Worm (Caenorhabditis elegans): ENCODE results near the gene ZK84.2.

Gene ZK84.2

DNA sequence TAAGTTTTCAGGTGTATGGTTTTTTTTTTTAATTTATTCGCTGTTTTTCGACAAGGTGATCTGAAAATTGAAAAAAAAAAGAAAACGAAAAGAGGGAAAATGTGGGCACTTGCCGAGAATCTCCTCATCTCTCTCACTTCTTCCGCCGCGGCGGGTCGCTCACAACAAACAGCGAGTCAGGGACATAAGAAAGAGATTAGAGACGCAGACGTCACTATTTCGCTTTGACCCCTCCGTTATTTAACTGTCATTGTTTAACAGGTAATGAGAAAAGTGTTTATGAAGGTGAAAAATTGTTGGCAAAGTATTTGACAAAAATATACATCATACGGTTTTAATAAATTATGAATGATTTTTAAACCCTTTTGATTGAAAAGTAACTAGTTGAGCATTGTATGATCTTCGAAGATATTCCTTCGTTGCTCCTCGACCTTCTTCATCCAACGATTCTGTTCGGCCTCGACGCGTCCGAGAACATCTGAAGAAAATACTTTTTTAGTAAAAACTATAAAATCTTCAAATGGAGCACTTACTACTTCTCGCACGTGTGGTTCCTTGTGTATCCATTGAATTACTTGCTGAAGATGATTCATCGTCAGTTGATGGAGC, 32.0 kb downstream of the ZK84.2 start (continued):
- TF ChIP-seq efl-1 (optimal IDR thresholded peaks at IDR 0.05) = peak; percentile 30 to 33
- TF ChIP-seq efl-1 (GFP tag; optimal IDR thresholded peaks at IDR 0.05 in 1 of 2) = peak; percentile 17 to 94

DNA sequence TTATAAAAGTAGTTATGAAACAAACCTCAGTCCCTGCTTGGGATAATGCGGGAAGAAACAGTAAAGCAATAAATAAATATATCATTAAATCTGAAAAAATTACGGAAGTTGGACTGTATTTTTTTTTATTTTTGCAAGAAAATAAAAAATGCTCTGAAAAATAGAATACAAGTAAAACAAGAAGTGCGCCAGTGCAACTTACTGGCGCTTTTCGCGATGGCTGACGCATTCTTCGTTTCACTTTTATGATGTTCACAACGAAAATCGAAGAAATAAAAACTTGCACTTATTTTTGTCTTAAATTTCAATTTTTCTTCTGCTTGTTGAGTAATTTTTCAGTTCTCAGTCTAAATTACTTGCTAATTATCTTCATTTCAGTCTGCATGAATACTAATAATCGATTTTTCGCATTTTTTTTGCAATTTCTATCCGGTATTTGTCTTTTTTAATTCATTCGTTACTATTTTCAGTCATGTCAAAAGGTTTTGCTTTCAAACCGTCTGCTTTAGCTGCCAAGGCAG, 33.5 kb downstream of the ZK84.2 start, which contains the start of the genes R12C12.6 and ran-5:
R12C12.6 (minus strand) TSS at position 229 of the 521 bp plus-strand sequence.
ran-5 (plus strand) TSS at position 471 of the 521 bp plus-strand sequence.
- no peak for TF ChIP-seq efl-3 (GFP tag; optimal IDR thresholded peaks at IDR 0.05)
- TF ChIP-seq nhr-47 (tag; optimal IDR thresholded peaks at IDR 0.05) = peak; percentile 90
- TF ChIP-seq dsc-1 (tag; optimal IDR thresholded peaks at IDR 0.05) = peak; percentile 91
- no peak for TF ChIP-seq C34B4.2 (tag; optimal IDR thresholded peaks at IDR 0.05)
- TF ChIP-seq xbp-1 (tag; optimal IDR thresholded peaks at IDR 0.05) = peak; percentile 87
- TF ChIP-seq egl-27 (tag; optimal IDR thresholded peaks at IDR 0.05) = no peak
- TF ChIP-seq rnt-1 (tag; optimal IDR thresholded peaks at IDR 0.05) = peak; percentile 95
- TF ChIP-seq fkh-8 (tag; optimal IDR thresholded peaks at IDR 0.05) = peak; percentile 69
- TF ChIP-seq pag-3 (tag; optimal IDR thresholded peaks at IDR 0.05; ENCODE audit: borderline replicate concordance, insufficient read depth) = no peak
- no peak for TF ChIP-seq unc-62 (GFP tag; optimal IDR thresholded peaks at IDR 0.05)
- TF ChIP-seq hlh-17 (GFP tag; optimal IDR thresholded peaks at IDR 0.05; ENCODE audit: borderline replicate concordance) = no peak
- TF ChIP-seq pax-3 (tag; optimal IDR thresholded peaks at IDR 0.05) = no peak
- no peak for TF ChIP-seq hlh-4 (tag; optimal IDR thresholded peaks at IDR 0.05)
- peak; percentile 63 for TF ChIP-seq skn-1 (tag; optimal IDR thresholded peaks at IDR 0.05)
- TF ChIP-seq swsn-7 (tag; optimal IDR thresholded peaks at IDR 0.05) = peak; percentile 91
- TF ChIP-seq mab-9 (GFP tag; IDR thresholded peaks at IDR 0.05) = peak; percentile 57; the same call in 1 of the 2 replicates
- TF ChIP-seq nhr-19 (GFP tag; conservative IDR thresholded peaks at IDR 0.05) = peak; percentile 87
- TF ChIP-seq fos-1 (tag; optimal IDR thresholded peaks at IDR 0.05) = peak; percentile 79
- TF ChIP-seq C16A3.4 (tag; optimal IDR thresholded peaks at IDR 0.05) = peak; percentile 85
- peak; percentile 79 for TF ChIP-seq irx-1 (tag; optimal IDR thresholded peaks at IDR 0.05)
- TF ChIP-seq lin-15B (tag; optimal IDR thresholded peaks at IDR 0.05) = peak; percentile 68
- TF ChIP-seq nhr-11 (tag; optimal IDR thresholded peaks at IDR 0.05) = peak; percentile 75
- peak; percentile 72 for TF ChIP-seq lir-3 (tag; optimal IDR thresholded peaks at IDR 0.05; ENCODE audit: poor library complexity)
- peak; percentile 94 for TF ChIP-seq nhr-85 (tag)
- TF ChIP-seq Y116A8C.19 (tag; optimal IDR thresholded peaks at IDR 0.05; ENCODE audit: borderline replicate concordance) = no peak
- no peak for TF ChIP-seq ces-1 (GFP tag; optimal IDR thresholded peaks at IDR 0.05)
- TF ChIP-seq zip-4 (GFP tag; optimal IDR thresholded peaks at IDR 0.05) = peak; percentile 67
- peak in 2 of 6 experiments; percentile 33 to 78 for TF ChIP-seq elt-3 (tag; optimal IDR thresholded peaks at IDR 0.05)
- TF ChIP-seq nhr-237 (tag; optimal IDR thresholded peaks at IDR 0.05) = peak; percentile 58
- peak; percentile 69 for TF ChIP-seq sup-37 (GFP tag; optimal IDR thresholded peaks at IDR 0.05)
- TF ChIP-seq aha-1 (tag; optimal IDR thresholded peaks at IDR 0.05) = no peak
- TF ChIP-seq isw-1 (GFP tag; IDR thresholded peaks at IDR 0.05) = peak; percentile 75
- TF ChIP-seq tbx-2 (tag; optimal IDR thresholded peaks at IDR 0.05) = peak; percentile 85
- peak; percentile 63 for TF ChIP-seq F16B12.6 (tag; optimal IDR thresholded peaks at IDR 0.05)
- no peak for TF ChIP-seq unc-98 (GFP tag; IDR thresholded peaks at IDR 0.05)
- TF ChIP-seq ceh-90 (tag; optimal IDR thresholded peaks at IDR 0.05) = peak; percentile 15
- TF ChIP-seq sptf-1 (tag; optimal IDR thresholded peaks at IDR 0.05) = no peak
- no peak for TF ChIP-seq ets-5 (GFP tag; IDR thresholded peaks at IDR 0.05)
- no peak for TF ChIP-seq zag-1 (tag; optimal IDR thresholded peaks at IDR 0.05)
- peak; percentile 90 for TF ChIP-seq snu-23 (GFP tag; optimal IDR thresholded peaks at IDR 0.05)
- TF ChIP-seq snpc-4 (tag; optimal IDR thresholded peaks at IDR 0.05) = peak; percentile 83
- TF ChIP-seq lin-14 (GFP tag; optimal IDR thresholded peaks at IDR 0.05) = peak; percentile 82
- peak; percentile 67 for TF ChIP-seq aly-2 (tag; optimal IDR thresholded peaks at IDR 0.05)
- TF ChIP-seq blmp-1 (tag; optimal IDR thresholded peaks at IDR 0.05) = peak; percentile 79
- TF ChIP-seq ztf-11 (tag; optimal IDR thresholded peaks at IDR 0.05) = peak in 1 of 2 experiments; percentile 68
- peak; percentile 32 for TF ChIP-seq fkh-10 (GFP tag; optimal IDR thresholded peaks at IDR 0.05)
- TF ChIP-seq tlp-1 (tag; optimal IDR thresholded peaks at IDR 0.05) = no peak
- peak; percentile 93 for TF ChIP-seq mep-1 (tag; optimal IDR thresholded peaks at IDR 0.05)
